Fruit fly (Drosophila melanogaster) whole organism: ENCODE results near the gene Crk.

Source experiments
- Dll ChIP-seq: fragments of >200 bp; optimal IDR thresholded peaks from 2 replicates; lab custom pipeline; 2017
- psq ChIP-seq: fragments of >200 bp; optimal IDR thresholded peaks from 2 replicates; lab custom pipeline; 2017
- usp ChIP-seq: fragments of >200 bp; optimal IDR thresholded peaks from 2 replicates; lab custom pipeline; 2017; ENCODE audit warnings: missing biosample characterization, missing genetic modification characterization, mixed read lengths

- TF ChIP-seq psq (lab: Kevin White, UChicago) (no peak), usp (GFP tag; lab: Kevin White, UChicago) (no peak), Dll (lab: Kevin White, UChicago) (no peak)
Measured at dm6 chr4:179062-179919, 30.7 kb upstream of the Crk start, which contains the start of gene Arl4.
